Fruit fly (Drosophila melanogaster) whole organism, prepupa: Measurements from ENCODE around the gene CG6712.

Experiments
- Blimp-1 ChIP-seq: fragments of 200-800 bp; sonication (Bioruptor generic); optimal IDR thresholded peaks from 3 replicates; lab custom pipeline; 2017; ENCODE audit warnings: missing biosample characterization, missing genetic modification characterization, mild to moderate bottlenecking, moderate library complexity, missing genetic modification reagents
- CG10631 ChIP-seq: fragments of 200-800 bp; sonication (Bioruptor generic); optimal IDR thresholded peaks from 2 replicates; lab custom pipeline; 2016; ENCODE audit warnings: missing biosample characterization, missing genetic modification characterization
- CG10669 ChIP-seq: fragments of 200-800 bp; sonication (Bioruptor generic); optimal IDR thresholded peaks from 3 replicates; lab custom pipeline; 2018; ENCODE audit warnings: missing biosample characterization, mild to moderate bottlenecking, missing genetic modification characterization, moderate library complexity
- CG11762 ChIP-seq: fragments of 200-800 bp; sonication (Bioruptor generic); optimal IDR thresholded peaks from 3 replicates; lab custom pipeline; 2016; ENCODE audit warnings: missing biosample characterization, missing genetic modification characterization; ENCODE audit not compliant: insufficient read depth
- CG15336 ChIP-seq: fragments of 200-800 bp; sonication (Bioruptor generic); IDR thresholded peaks from 2 replicates; pipeline ENCODE4 v1.3.6; 2022; ENCODE audit warnings: missing biosample characterization, missing genetic modification characterization
- CG1621 ChIP-seq: fragments of 200-800 bp; sonication (Bioruptor generic); optimal IDR thresholded peaks from 3 replicates; lab custom pipeline; 2018; ENCODE audit warnings: missing biosample characterization, mild to moderate bottlenecking, missing genetic modification characterization
- CG16779 ChIP-seq: fragments of 200-800 bp; sonication (Bioruptor generic); optimal IDR thresholded peaks from 3 replicates; lab custom pipeline; 2017; ENCODE audit warnings: missing biosample characterization, mild to moderate bottlenecking, missing genetic modification characterization
- CG32006 ChIP-seq: fragments of 200-800 bp; sonication (Bioruptor generic); optimal IDR thresholded peaks from 3 replicates; lab custom pipeline; 2017; ENCODE audit warnings: missing biosample characterization, mild to moderate bottlenecking, missing genetic modification characterization
- CG3919 ChIP-seq: fragments of 200-800 bp; sonication (Bioruptor generic); optimal IDR thresholded peaks from 3 replicates; lab custom pipeline; 2016; ENCODE audit warnings: missing biosample characterization, missing genetic modification characterization
- CG4318 ChIP-seq: fragments of 200-800 bp; sonication (Bioruptor generic); optimal IDR thresholded peaks from 3 replicates; lab custom pipeline; 2017; ENCODE audit warnings: missing biosample characterization, mild to moderate bottlenecking, missing genetic modification characterization
- CG6163 ChIP-seq: fragments of 200-800 bp; sonication (Bioruptor generic); IDR thresholded peaks from 3 replicates; pipeline ENCODE4 v1.3.6; 2022; ENCODE audit warnings: missing biosample characterization, missing genetic modification characterization
- CG6808 ChIP-seq: fragments of 200-800 bp; sonication (Bioruptor generic); optimal IDR thresholded peaks from 3 replicates; lab custom pipeline; 2017; ENCODE audit warnings: missing biosample characterization, missing genetic modification characterization, mild to moderate bottlenecking, moderate library complexity, missing genetic modification reagents
- CG6854 ChIP-seq: fragments of 200-800 bp; sonication (Bioruptor generic); optimal IDR thresholded peaks from 2 replicates; lab custom pipeline; 2017; ENCODE audit warnings: missing biosample characterization, mild to moderate bottlenecking, missing genetic modification characterization
- CG7368 ChIP-seq: fragments of 200-800 bp; sonication (Bioruptor generic); optimal IDR thresholded peaks from 3 replicates; lab custom pipeline; 2016; ENCODE audit warnings: missing biosample characterization, missing genetic modification characterization
- CG8119 ChIP-seq: fragments of 200-800 bp; sonication (Bioruptor generic); IDR thresholded peaks from 3 replicates; pipeline ENCODE4 v1.3.6; 2022; ENCODE audit warnings: missing biosample characterization, missing genetic modification characterization
- CG8319 ChIP-seq: fragments of 200-800 bp; sonication (Bioruptor generic); optimal IDR thresholded peaks from 3 replicates; lab custom pipeline; 2016; ENCODE audit warnings: missing biosample characterization, missing genetic modification characterization
- Eip78C ChIP-seq: fragments of 200-800 bp; sonication (Bioruptor generic); peaks from one replicate; lab custom pipeline; 2016; ENCODE audit warnings: missing biosample characterization, missing genetic modification characterization
- Eip93F ChIP-seq: fragments of 200-800 bp; sonication (Bioruptor generic); optimal IDR thresholded peaks from 2 replicates; lab custom pipeline; 2016; ENCODE audit warnings: missing biosample characterization, mild to moderate bottlenecking, missing genetic modification characterization
- Ets21C ChIP-seq: fragments of 200-800 bp; sonication (Bioruptor generic); optimal IDR thresholded peaks from 3 replicates; lab custom pipeline; 2016; ENCODE audit warnings: missing biosample characterization, missing genetic modification characterization
- Ets96B ChIP-seq: fragments of 200-800 bp; optimal IDR thresholded peaks from 2 replicates; lab custom pipeline; 2019; ENCODE audit warnings: missing biosample characterization, mild to moderate bottlenecking, missing genetic modification characterization, moderate library complexity
- Gug ChIP-seq: fragments of 200-800 bp; sonication (Bioruptor generic); IDR thresholded peaks from 2 replicates; pipeline ENCODE4 v1.3.6; 2022; ENCODE audit warnings: missing biosample characterization, missing genetic modification characterization
- Hr38 ChIP-seq: sonication (Bioruptor generic); optimal IDR thresholded peaks from 2 replicates; lab custom pipeline; 2016; ENCODE audit warnings: missing biosample characterization, missing genetic modification characterization
- Hr39 ChIP-seq: fragments of 200-800 bp; sonication (Bioruptor generic); optimal IDR thresholded peaks from 2 replicates; lab custom pipeline; 2016; ENCODE audit warnings: missing biosample characterization, missing genetic modification characterization
- Hr4 ChIP-seq: fragments of 200-800 bp; sonication (Bioruptor generic); optimal IDR thresholded peaks from 3 replicates; lab custom pipeline; 2016; ENCODE audit warnings: missing biosample characterization, missing genetic modification characterization
- Met ChIP-seq: fragments of 200-800 bp; sonication (Bioruptor generic); optimal IDR thresholded peaks from 3 replicates; lab custom pipeline; 2016; ENCODE audit warnings: missing biosample characterization, missing genetic modification characterization
- OdsH ChIP-seq: fragments of 200-800 bp; sonication (Bioruptor generic); optimal IDR thresholded peaks from 3 replicates; lab custom pipeline; 2016; ENCODE audit warnings: missing biosample characterization, missing genetic modification characterization
- Smox ChIP-seq: fragments of 200-800 bp; sonication (Bioruptor generic); optimal IDR thresholded peaks from 3 replicates; lab custom pipeline; 2016; ENCODE audit warnings: missing biosample characterization, missing genetic modification characterization
- Sox102F ChIP-seq: fragments of 200-800 bp; sonication (Bioruptor generic); optimal IDR thresholded peaks from 2 replicates; lab custom pipeline; 2016; ENCODE audit warnings: missing biosample characterization, mild to moderate bottlenecking, missing genetic modification characterization
- Sox15 ChIP-seq: fragments of 200-800 bp; sonication (Bioruptor generic); optimal IDR thresholded peaks from 3 replicates; lab custom pipeline; 2016; ENCODE audit warnings: missing biosample characterization, missing genetic modification characterization
- acj6 ChIP-seq: fragments of 200-800 bp; sonication (Bioruptor generic); optimal IDR thresholded peaks from 3 replicates; lab custom pipeline; 2016; ENCODE audit warnings: missing biosample characterization, missing genetic modification characterization
- dsx ChIP-seq: fragments of 200-800 bp; optimal IDR thresholded peaks from 3 replicates; lab custom pipeline; 2019; ENCODE audit warnings: missing biosample characterization, mild to moderate bottlenecking, missing genetic modification characterization, moderate library complexity; ENCODE audit not compliant: poor library complexity, severe bottlenecking
- eg ChIP-seq: fragments of 200-800 bp; sonication (Bioruptor generic); IDR thresholded peaks from 3 replicates; pipeline ENCODE4 v1.3.6; 2022; ENCODE audit warnings: missing biosample characterization, missing genetic modification characterization
- esn ChIP-seq: fragments of 200-800 bp; sonication (Bioruptor generic); optimal IDR thresholded peaks from 2 replicates; lab custom pipeline; 2016; ENCODE audit warnings: missing biosample characterization, mild to moderate bottlenecking, missing genetic modification characterization, moderate library complexity
- fd59A ChIP-seq: fragments of 200-800 bp; sonication (Bioruptor generic); optimal IDR thresholded peaks from 2 replicates; lab custom pipeline; 2017; ENCODE audit warnings: missing biosample characterization, mild to moderate bottlenecking, missing genetic modification characterization, missing genetic modification reagents
- fkh ChIP-seq: fragments of 200-800 bp; sonication (Bioruptor generic); optimal IDR thresholded peaks from 3 replicates; lab custom pipeline; 2017; ENCODE audit warnings: missing biosample characterization, mild to moderate bottlenecking, missing genetic modification characterization, moderate library complexity
- net ChIP-seq: fragments of 200-800 bp; sonication (Bioruptor generic); optimal IDR thresholded peaks from 3 replicates; lab custom pipeline; 2016; ENCODE audit warnings: missing biosample characterization, missing genetic modification characterization
- pdm3 ChIP-seq: fragments of 200-800 bp; sonication (Bioruptor generic); optimal IDR thresholded peaks from 3 replicates; lab custom pipeline; 2016; ENCODE audit warnings: missing biosample characterization, missing genetic modification characterization
- salr ChIP-seq, 2 experiments: fragments of 200-800 bp; sonication (Bioruptor generic); optimal IDR thresholded peaks; 3 replicates each; lab custom pipeline; 2016 to 2018; ENCODE audit warnings: missing biosample characterization in 2 of 2, missing genetic modification characterization in 2 of 2, mild to moderate bottlenecking in 1 of 2
- ss ChIP-seq, 2 experiments: fragments of 200-800 bp; sonication (Bioruptor generic); optimal IDR thresholded peaks; 2 replicates in 1 of 2; 3 replicates in 1 of 2; lab custom pipeline; 2017 to 2018; ENCODE audit warnings: mild to moderate bottlenecking in 2 of 2, missing biosample characterization in 2 of 2, missing genetic modification characterization in 2 of 2, moderate library complexity in 1 of 2
- svp ChIP-seq: fragments of 200-800 bp; sonication (Bioruptor generic); peaks from one replicate; lab custom pipeline; 2016; ENCODE audit warnings: missing biosample characterization, missing genetic modification characterization

Gene CG6712

dm6 chr2L:12085010-12085409 lies 11.3 kb downstream of the CG6712 start:
- TF ChIP-seq Eip93F (GFP tag; lab: Kevin White, UChicago) (no peak), Ets96B (no peak), Ets21C (no peak), fd59A (GFP tag; lab: Kevin White, UChicago) (no peak)

DNA sequence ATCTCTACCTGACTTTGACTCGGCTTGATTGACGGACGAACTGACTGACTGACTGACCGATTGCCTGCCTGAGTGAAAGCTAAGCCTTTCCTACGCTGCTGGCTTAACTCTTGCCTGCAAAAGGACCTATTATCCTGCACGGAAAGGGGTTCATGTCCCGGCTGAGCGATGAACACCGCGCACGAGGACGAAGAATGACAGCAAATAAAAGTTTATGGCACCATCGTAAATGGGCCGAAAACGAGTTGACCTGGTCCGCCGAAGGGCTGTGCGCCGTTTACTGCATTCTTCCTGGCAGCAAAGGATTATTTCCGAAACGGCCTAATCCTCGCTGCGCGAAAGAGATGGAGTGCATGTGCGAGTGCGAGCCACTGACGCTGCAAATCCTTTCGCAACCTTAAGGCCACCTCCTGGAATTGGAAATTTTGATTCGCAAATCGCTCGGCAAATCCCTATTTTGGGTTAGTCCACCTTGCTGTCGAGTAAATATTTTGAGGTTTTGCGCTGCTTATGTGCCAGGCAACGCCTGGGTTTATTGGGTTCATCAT lies 15.1 kb downstream of the CG6712 start:
- TF ChIP-seq Hr4 (GFP tag; lab: Kevin White, UChicago) (no peak), CG8319 (GFP tag; lab: Kevin White, UChicago) (no peak), CG8119 (no peak), fkh (GFP tag; lab: Kevin White, UChicago) (no peak), pdm3 (no peak)

- no peak for TF ChIP-seq Eip93F (GFP tag; lab: Kevin White, UChicago)
- TF ChIP-seq eg (GFP tag; lab: Robert Waterston, UW) = no peak
- TF ChIP-seq CG32006 = no peak
- TF ChIP-seq Met (GFP tag; lab: Kevin White, UChicago) = no peak
- no peak for TF ChIP-seq Gug (GFP tag; lab: Robert Waterston, UW)
- no peak for TF ChIP-seq Eip78C (GFP tag; lab: Kevin White, UChicago)
- no peak for TF ChIP-seq pdm3
- no peak for TF ChIP-seq salr (GFP tag; optimal IDR thresholded peaks at IDR 0.05; lab: Kevin White, UChicago)
- no peak for TF ChIP-seq Hr38 (GFP tag; lab: Kevin White, UChicago)
- no peak for TF ChIP-seq CG6163 (GFP tag; lab: Robert Waterston, UW)
- TF ChIP-seq CG7368 (GFP tag; lab: Kevin White, UChicago) = no peak
- TF ChIP-seq CG6808 = no peak
- no peak for TF ChIP-seq Smox (GFP tag; lab: Kevin White, UChicago)
- no peak for TF ChIP-seq svp (GFP tag; lab: Kevin White, UChicago)
- TF ChIP-seq CG11762 (GFP tag; lab: Kevin White, UChicago) = no peak
These were observed 16.4 kb downstream of the CG6712 start for dm6 chr2L:12079827-12080381.

dm6 chr2L:12078695-12079094 lies 17.6 kb downstream of the CG6712 start:
- no peak for TF ChIP-seq CG3919 (GFP tag; lab: Kevin White, UChicago)
- TF ChIP-seq svp (GFP tag; lab: Kevin White, UChicago) = peak; percentile 61

dm6 chr2L:12078123-12078658 lies 18.1 kb downstream of the CG6712 start:
- TF ChIP-seq Blimp-1 (GFP tag; lab: Kevin White, UChicago) (no peak), ss (GFP tag; optimal IDR thresholded peaks at IDR 0.05; lab: Kevin White, UChicago) (peak; percentile 1 to 30), Hr39 (no peak)

- TF ChIP-seq CG8319 (GFP tag; lab: Kevin White, UChicago) (no peak), CG6163 (GFP tag; lab: Robert Waterston, UW) (no peak; the same call in 2 of the 3 replicates), CG10669 (no peak), CG10631 (GFP tag; lab: Kevin White, UChicago) (no peak), Ets21C (no peak), acj6 (GFP tag; lab: Kevin White, UChicago) (no peak), Blimp-1 (GFP tag; lab: Kevin White, UChicago) (no peak), Sox15 (GFP tag; lab: Kevin White, UChicago) (no peak), CG6854 (GFP tag; lab: Kevin White, UChicago) (no peak), CG1621 (tag; lab: Kevin White, UChicago) (no peak), fkh (GFP tag; lab: Kevin White, UChicago) (no peak), esn (GFP tag; lab: Kevin White, UChicago) (peak; percentile 26), net (peak; percentile 10), Hr4 (GFP tag; lab: Kevin White, UChicago) (peak; percentile 47), Sox102F (GFP tag; lab: Kevin White, UChicago) (peak; percentile 20), salr (GFP tag; optimal IDR thresholded peaks at IDR 0.05; lab: Kevin White, UChicago) (no peak), OdsH (GFP tag; lab: Kevin White, UChicago) (peak; percentile 36), Hr39 (peak; percentile 22), CG6808 (peak; percentile 23), CG4318 (GFP tag; lab: Kevin White, UChicago) (no peak), CG15336 (GFP tag; lab: Robert Waterston, UW) (peak; percentile 51), dsx (GFP tag; lab: Kevin White, UChicago) (no peak), CG16779 (tag; lab: Kevin White, UChicago) (no peak)
These were observed 20.5 kb downstream of the CG6712 start, which contains the start of gene CG14947 for dm6 chr2L:12075850-12076249. Gene CG14947 (plus strand): TSS chr2L:12076100.
